Fruit fly (Drosophila melanogaster): ENCODE data around the gene Rb97D.

Gene Rb97D

DNA sequence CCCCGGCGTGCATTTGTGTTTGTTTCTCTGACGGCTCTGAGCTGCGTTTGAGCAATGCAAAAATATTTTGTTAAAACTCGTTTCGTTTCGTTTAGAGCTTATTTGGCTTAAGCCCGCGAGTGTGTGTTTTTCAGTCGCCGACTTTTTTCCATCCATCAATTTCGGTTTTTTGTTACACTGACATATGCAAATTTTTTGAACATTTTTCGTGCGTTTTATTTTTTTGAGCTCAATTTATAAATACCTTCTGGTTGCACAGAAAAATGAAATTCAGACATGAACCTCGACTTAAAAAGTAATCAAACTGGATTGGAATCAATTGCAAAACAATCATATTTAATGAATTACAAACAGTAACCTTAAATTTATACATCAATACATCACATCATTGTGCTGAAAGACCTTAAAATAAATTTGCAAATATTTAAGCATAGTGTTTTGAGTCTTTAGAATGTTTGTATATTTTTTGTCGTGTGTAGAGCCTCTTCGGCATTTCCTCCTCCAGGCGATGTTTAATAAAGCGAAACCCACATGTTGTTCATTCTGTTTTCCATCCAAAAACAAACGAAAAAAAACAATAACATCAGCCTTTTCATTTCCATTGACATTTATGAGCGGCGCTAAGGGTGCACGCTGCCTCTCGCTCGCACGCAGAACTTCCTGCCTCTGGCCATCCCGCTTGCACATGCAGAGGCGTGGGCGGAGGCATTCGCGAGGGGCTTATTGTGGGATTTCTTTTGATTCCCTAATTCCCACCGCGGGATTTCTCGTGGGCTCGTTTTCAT lies 6.9 kb upstream of the Rb97D start:
- peak; percentile 27 for TF ChIP-seq h (GFP tag; optimal IDR thresholded peaks at IDR 0.05)
- no peak for TF ChIP-seq CG9705 (GFP tag; optimal IDR thresholded peaks at IDR 0.05)
- no peak for TF ChIP-seq Hr78 (GFP tag; optimal IDR thresholded peaks at IDR 0.05)
- peak; percentile 11 for TF ChIP-seq ey (GFP tag; optimal IDR thresholded peaks at IDR 0.05)
- TF ChIP-seq Vsx2 (GFP tag; optimal IDR thresholded peaks at IDR 0.05; ENCODE audit: partially characterized antibody) = no peak
- TF ChIP-seq usp (GFP tag; optimal IDR thresholded peaks at IDR 0.05) = no peak
- TF ChIP-seq tai (GFP tag; optimal IDR thresholded peaks at IDR 0.05) = no peak
- peak in 1 of 2 experiments; percentile 40 for TF ChIP-seq foxo (GFP tag; optimal IDR thresholded peaks at IDR 0.05)
- peak; percentile 22 for TF ChIP-seq woc (GFP tag; optimal IDR thresholded peaks at IDR 0.05)
- TF ChIP-seq GATAd (GFP tag; optimal IDR thresholded peaks at IDR 0.05) = no peak
- TF ChIP-seq brk (GFP tag; optimal IDR thresholded peaks at IDR 0.05) = peak; percentile 48
- TF ChIP-seq Hnf4 (GFP tag; optimal IDR thresholded peaks at IDR 0.05) = no peak
- TF ChIP-seq psq (GFP tag; optimal IDR thresholded peaks at IDR 0.05) = peak; percentile 0
- TF ChIP-seq fru (GFP tag; optimal IDR thresholded peaks at IDR 0.05) = peak; percentile 29
- TF ChIP-seq HLH106 (tag; optimal IDR thresholded peaks at IDR 0.05) = peak; percentile 29
- TF ChIP-seq Jra (GFP tag; optimal IDR thresholded peaks at IDR 0.05) = no peak
- no peak for TF ChIP-seq rgr (GFP tag; optimal IDR thresholded peaks at IDR 0.05)
- no peak for TF ChIP-seq dmrt93B (GFP tag; optimal IDR thresholded peaks at IDR 0.05)
- no peak for TF ChIP-seq pan (optimal IDR thresholded peaks at IDR 0.05)
- TF ChIP-seq Rel (GFP tag; optimal IDR thresholded peaks at IDR 0.05) = no peak
- TF ChIP-seq Rel (tag; optimal IDR thresholded peaks at IDR 0.05) = no peak

DNA sequence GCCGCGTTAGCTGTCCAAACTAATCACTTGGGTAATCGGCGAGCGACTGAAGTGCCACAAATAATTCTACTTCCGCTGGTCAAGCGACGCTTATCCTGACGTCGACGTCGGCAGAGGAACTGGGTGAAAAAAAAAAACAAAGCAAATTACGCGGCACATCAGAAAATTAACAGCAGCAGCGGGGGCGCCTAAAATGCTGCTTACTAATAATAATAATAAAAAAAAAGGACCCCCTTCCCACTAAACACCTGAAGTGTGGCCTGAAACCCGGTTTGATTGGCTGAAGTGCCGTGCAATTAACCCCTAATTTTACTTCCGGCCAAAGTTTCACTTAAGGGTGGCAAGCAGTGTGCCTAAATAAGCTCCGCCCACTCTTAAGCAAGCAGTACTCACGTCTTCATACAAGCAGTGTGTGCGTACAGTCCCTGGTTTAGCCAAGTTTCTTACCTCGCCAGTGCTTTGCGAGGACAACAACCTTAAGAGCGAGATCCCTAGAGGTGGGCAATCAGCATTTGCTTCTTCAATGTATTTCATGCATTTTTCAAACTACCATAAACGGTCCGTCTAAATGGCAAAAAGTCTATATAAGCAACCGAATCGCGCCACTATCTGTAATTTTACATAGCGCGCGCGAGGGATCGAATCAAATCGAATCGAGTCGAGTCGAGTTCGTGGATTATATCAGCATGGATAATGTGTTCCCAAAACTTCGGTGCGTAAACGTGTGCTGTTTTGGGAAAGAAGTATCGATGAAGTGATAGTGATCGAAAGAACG lies 5.8 kb upstream of the Rb97D start, which contains the start of the genes ro and T48:
TSS of gene ro (minus strand) at position 51 of the 775 bp plus-strand sequence.
TSS of gene T48 (plus strand) at position 614 of the 775 bp plus-strand sequence.
- peak; percentile 39 for TF ChIP-seq fru (GFP tag; optimal IDR thresholded peaks at IDR 0.05)
- TF ChIP-seq foxo (GFP tag; optimal IDR thresholded peaks at IDR 0.05) = peak in 1 of 2 experiments; percentile 22
- peak; percentile 30 for TF ChIP-seq OdsH (GFP tag; optimal IDR thresholded peaks at IDR 0.05)
- peak; percentile 27 for TF ChIP-seq h (GFP tag; optimal IDR thresholded peaks at IDR 0.05)
- TF ChIP-seq tai (GFP tag; optimal IDR thresholded peaks at IDR 0.05) = no peak
- TF ChIP-seq Myc (optimal IDR thresholded peaks at IDR 0.05) = peak; percentile 63
- TF ChIP-seq dl (GFP tag; optimal IDR thresholded peaks at IDR 0.05; ENCODE audit: insufficient read depth in 1 of 2, partially characterized antibody in 2 of 2) = no peak
- no peak for TF ChIP-seq sv (GFP tag; optimal IDR thresholded peaks at IDR 0.05)
- no peak for TF ChIP-seq jim (GFP tag; optimal IDR thresholded peaks at IDR 0.05)
- no peak for TF ChIP-seq lola (GFP tag; optimal IDR thresholded peaks at IDR 0.05)
- TF ChIP-seq ey (GFP tag; optimal IDR thresholded peaks at IDR 0.05) = no peak
- no peak for TF ChIP-seq CG9705 (GFP tag; optimal IDR thresholded peaks at IDR 0.05)
- peak; percentile 15 for TF ChIP-seq psq (GFP tag; optimal IDR thresholded peaks at IDR 0.05)
- TF ChIP-seq sage (GFP tag; optimal IDR thresholded peaks at IDR 0.05) = no peak
- TF ChIP-seq usp (GFP tag; optimal IDR thresholded peaks at IDR 0.05) = no peak
- peak; percentile 28 for TF ChIP-seq HLH106 (tag; optimal IDR thresholded peaks at IDR 0.05)
- no peak for TF ChIP-seq dmrt93B (GFP tag; optimal IDR thresholded peaks at IDR 0.05)
- TF ChIP-seq Hnf4 (GFP tag; optimal IDR thresholded peaks at IDR 0.05) = peak; percentile 11
- TF ChIP-seq Dfd (GFP tag; optimal IDR thresholded peaks at IDR 0.05) = no peak
- no peak for TF ChIP-seq Mio (GFP tag; optimal IDR thresholded peaks at IDR 0.05)
- peak; percentile 1 for TF ChIP-seq GATAd (GFP tag; optimal IDR thresholded peaks at IDR 0.05)
- TF ChIP-seq Vsx2 (GFP tag; optimal IDR thresholded peaks at IDR 0.05; ENCODE audit: partially characterized antibody) = no peak
- no peak for TF ChIP-seq brk (GFP tag; optimal IDR thresholded peaks at IDR 0.05)
- TF ChIP-seq Abd-B (GFP tag; optimal IDR thresholded peaks at IDR 0.05) = no peak
- TF ChIP-seq Dif (GFP tag; optimal IDR thresholded peaks at IDR 0.05; ENCODE audit: partially characterized antibody) = peak; percentile 5
- TF ChIP-seq woc (GFP tag; optimal IDR thresholded peaks at IDR 0.05) = no peak
- no peak for TF ChIP-seq Hr78 (GFP tag; optimal IDR thresholded peaks at IDR 0.05)
- TF ChIP-seq pan (optimal IDR thresholded peaks at IDR 0.05) = no peak
- TF ChIP-seq Rel (GFP tag; optimal IDR thresholded peaks at IDR 0.05) = no peak
- peak; percentile 13 for TF ChIP-seq Rel (tag; optimal IDR thresholded peaks at IDR 0.05)
- no peak for TF ChIP-seq dsf (GFP tag; optimal IDR thresholded peaks at IDR 0.05; ENCODE audit: borderline replicate concordance)
- TF ChIP-seq Jra (GFP tag; optimal IDR thresholded peaks at IDR 0.05) = no peak
- peak; percentile 32 for TF ChIP-seq N (GFP tag; optimal IDR thresholded peaks at IDR 0.05)
- TF ChIP-seq br (GFP tag; optimal IDR thresholded peaks at IDR 0.05) = no peak
- peak; percentile 32 for TF ChIP-seq rgr (GFP tag; optimal IDR thresholded peaks at IDR 0.05)
